Worm (Caenorhabditis elegans) whole organism, mixed stage, embryonic: ENCODE measurements around the gene F07C4.11.

Source experiments
- lin-13 ChIP-seq: fragments of 150-350 bp; optimal IDR thresholded peaks from 2 replicates; lab custom pipeline; 2014; ENCODE audit warnings: missing biosample characterization, missing genetic modification characterization
- lsy-2 ChIP-seq: fragments of 150-350 bp; optimal IDR thresholded peaks from 2 replicates; lab custom pipeline; 2014; ENCODE audit warnings: missing biosample characterization, missing genetic modification characterization
- snpc-4 ChIP-seq: fragments of 150-350 bp; optimal IDR thresholded peaks from 2 replicates; lab custom pipeline; 2014; ENCODE audit warnings: missing biosample characterization, missing genetic modification characterization
- ztf-11 ChIP-seq: fragments of 150-350 bp; optimal IDR thresholded peaks from 2 replicates; lab custom pipeline; 2014; ENCODE audit warnings: missing biosample characterization, missing genetic modification characterization

- TF ChIP-seq lsy-2 (tag; lab: Kevin White, UChicago), result no peak
- no peak for TF ChIP-seq snpc-4 (tag; lab: Kevin White, UChicago)
- no peak for TF ChIP-seq ztf-11
- TF ChIP-seq lin-13 (tag; lab: Kevin White, UChicago), result no peak
These were observed 5.5 kb downstream of the F07C4.11 start, which contains the start of gene clec-45 for ce11 chrV:7637801-7638200.
